Fruit fly (Drosophila melanogaster) Kc167 (cell line): Measurements from ENCODE around the gene CG5421.

Experiments
- Myc ChIP-seq: fragments of >200 bp; optimal IDR thresholded peaks from 2 replicates; lab custom pipeline; 2017; ENCODE audit warnings: missing external identifiers
- Sin3A ChIP-seq: fragments of >200 bp; optimal IDR thresholded peaks from 2 replicates; lab custom pipeline; 2018; ENCODE audit warnings: missing external identifiers
- h ChIP-seq: fragments of >200 bp; optimal IDR thresholded peaks from 3 replicates; lab custom pipeline; 2018; ENCODE audit warnings: missing external identifiers
- insv ChIP-seq: fragments of >200 bp; optimal IDR thresholded peaks from 3 replicates; lab custom pipeline; 2018; ENCODE audit warnings: missing external identifiers
- psq ChIP-seq: fragments of >200 bp; optimal IDR thresholded peaks from 2 replicates; lab custom pipeline; 2017; ENCODE audit warnings: missing external identifiers
- ttk ChIP-seq: sonication (Bioruptor generic); optimal IDR thresholded peaks from 2 replicates; lab custom pipeline; 2017; ENCODE audit warnings: missing external identifiers

Gene CG5421

dm6 chr2L:12482723-12483342, 34.9 kb upstream of the CG5421 start:
- TF ChIP-seq ttk (lab: Kevin White, UChicago) (no peak), h (lab: Kevin White, UChicago) (no peak), Myc (lab: Kevin White, UChicago) (no peak), psq (lab: Kevin White, UChicago) (no peak)

dm6 chr2L:12481758-12482157, 33.8 kb upstream of the CG5421 start:
- TF ChIP-seq Myc (lab: Kevin White, UChicago): no peak
- no peak for TF ChIP-seq ttk (lab: Kevin White, UChicago)
- TF ChIP-seq h (lab: Kevin White, UChicago): no peak
- TF ChIP-seq Sin3A (lab: Kevin White, UChicago): no peak
- no peak for TF ChIP-seq psq (lab: Kevin White, UChicago)
- TF ChIP-seq insv (lab: Kevin White, UChicago): no peak

dm6 chr2L:12480846-12481245, 32.9 kb upstream of the CG5421 start:
- TF ChIP-seq ttk (lab: Kevin White, UChicago) (no peak), insv (lab: Kevin White, UChicago) (no peak), h (lab: Kevin White, UChicago) (no peak), Sin3A (lab: Kevin White, UChicago) (no peak), Myc (lab: Kevin White, UChicago) (no peak), psq (lab: Kevin White, UChicago) (no peak)

- TF ChIP-seq Sin3A (lab: Kevin White, UChicago) (no peak), ttk (lab: Kevin White, UChicago) (no peak), h (lab: Kevin White, UChicago) (no peak), insv (lab: Kevin White, UChicago) (no peak)
These were observed 32.1 kb upstream of the CG5421 start for dm6 chr2L:12479994-12480393.

dm6 chr2L:12478494-12478893, 30.6 kb upstream of the CG5421 start:
- TF ChIP-seq insv (lab: Kevin White, UChicago): no peak
- no peak for TF ChIP-seq ttk (lab: Kevin White, UChicago)
- TF ChIP-seq psq (lab: Kevin White, UChicago): no peak
- no peak for TF ChIP-seq h (lab: Kevin White, UChicago)
- no peak for TF ChIP-seq Myc (lab: Kevin White, UChicago)
- no peak for TF ChIP-seq Sin3A (lab: Kevin White, UChicago)

- TF ChIP-seq Sin3A (lab: Kevin White, UChicago) (no peak), ttk (lab: Kevin White, UChicago) (no peak), h (lab: Kevin White, UChicago) (no peak), psq (lab: Kevin White, UChicago) (no peak), insv (lab: Kevin White, UChicago) (no peak)
These were observed 28.2 kb upstream of the CG5421 start for dm6 chr2L:12476115-12476514.

- TF ChIP-seq psq (lab: Kevin White, UChicago) (no peak), h (lab: Kevin White, UChicago) (no peak), insv (lab: Kevin White, UChicago) (no peak), Sin3A (lab: Kevin White, UChicago) (no peak), Myc (lab: Kevin White, UChicago) (no peak), ttk (lab: Kevin White, UChicago) (no peak)
These were observed 27.4 kb upstream of the CG5421 start for dm6 chr2L:12475308-12475707.

dm6 chr2L:12474212-12474891, 26.4 kb upstream of the CG5421 start:
- TF ChIP-seq Sin3A (lab: Kevin White, UChicago) (no peak), insv (lab: Kevin White, UChicago) (no peak), h (lab: Kevin White, UChicago) (no peak), ttk (lab: Kevin White, UChicago) (no peak), psq (lab: Kevin White, UChicago) (no peak), Myc (lab: Kevin White, UChicago) (no peak)

- no peak for TF ChIP-seq Sin3A (lab: Kevin White, UChicago)
- no peak for TF ChIP-seq psq (lab: Kevin White, UChicago)
- TF ChIP-seq ttk (lab: Kevin White, UChicago): no peak
- TF ChIP-seq insv (lab: Kevin White, UChicago): no peak
- no peak for TF ChIP-seq Myc (lab: Kevin White, UChicago)
- no peak for TF ChIP-seq h (lab: Kevin White, UChicago)
These were observed 25.7 kb upstream of the CG5421 start for dm6 chr2L:12473583-12473982.

dm6 chr2L:12472988-12473387, 25.1 kb upstream of the CG5421 start:
- TF ChIP-seq psq (lab: Kevin White, UChicago) (no peak), ttk (lab: Kevin White, UChicago) (no peak), h (lab: Kevin White, UChicago) (no peak)

- TF ChIP-seq Myc (lab: Kevin White, UChicago) (no peak), ttk (lab: Kevin White, UChicago) (no peak), h (lab: Kevin White, UChicago) (no peak), insv (lab: Kevin White, UChicago) (no peak), Sin3A (lab: Kevin White, UChicago) (no peak), psq (lab: Kevin White, UChicago) (no peak)
These were observed 24.0 kb upstream of the CG5421 start for dm6 chr2L:12471937-12472336.

- no peak for TF ChIP-seq psq (lab: Kevin White, UChicago)
- no peak for TF ChIP-seq Myc (lab: Kevin White, UChicago)
- no peak for TF ChIP-seq Sin3A (lab: Kevin White, UChicago)
- no peak for TF ChIP-seq ttk (lab: Kevin White, UChicago)
- TF ChIP-seq h (lab: Kevin White, UChicago): no peak
- TF ChIP-seq insv (lab: Kevin White, UChicago): no peak
These were observed 21.3 kb upstream of the CG5421 start for dm6 chr2L:12469235-12469634.
